Worm (Caenorhabditis elegans) whole organism, mixed stage, embryonic: Measurements from ENCODE around the gene chw-1.

Experiments used
- M03D4.4 ChIP-seq: sonication (generic microtip); optimal IDR thresholded peaks from 2 replicates; lab custom pipeline; 2017; ENCODE audit warnings: mild to moderate bottlenecking, missing genetic modification characterization, missing compliant biosample characterization
- bed-3 ChIP-seq: fragments of 200-800 bp; sonication (Bioruptor generic); optimal IDR thresholded peaks from 3 replicates; lab custom pipeline; 2018; ENCODE audit warnings: mild to moderate bottlenecking, missing genetic modification characterization, moderate library complexity, missing compliant biosample characterization
- blmp-1 ChIP-seq: fragments of 150-350 bp; optimal IDR thresholded peaks from 2 replicates; lab custom pipeline; 2014; ENCODE audit warnings: missing biosample characterization, missing genetic modification characterization
- ceh-39 ChIP-seq: fragments of 150-350 bp; optimal IDR thresholded peaks from 2 replicates; lab custom pipeline; 2014; ENCODE audit warnings: missing biosample characterization, missing genetic modification characterization
- ceh-43 ChIP-seq: fragments of 200-800 bp; sonication (Bioruptor generic); optimal IDR thresholded peaks from 2 replicates; lab custom pipeline; 2018; ENCODE audit warnings: mild to moderate bottlenecking, missing genetic modification characterization, moderate library complexity, missing compliant biosample characterization
- ceh-83 ChIP-seq: fragments of 200-800 bp; sonication (Bioruptor generic); optimal IDR thresholded peaks from 2 replicates; lab custom pipeline; 2018; ENCODE audit warnings: mild to moderate bottlenecking, missing genetic modification characterization, missing compliant biosample characterization
- ces-1 ChIP-seq: fragments of 150-350 bp; optimal IDR thresholded peaks from 2 replicates; lab custom pipeline; 2014; ENCODE audit warnings: missing biosample characterization, missing genetic modification reagents, missing genetic modification characterization
- drap-1 ChIP-seq: fragments of 200-800 bp; sonication (Bioruptor generic); optimal IDR thresholded peaks from 3 replicates; lab custom pipeline; 2018; ENCODE audit warnings: mild to moderate bottlenecking, missing genetic modification characterization, missing compliant biosample characterization
- elt-1 ChIP-seq: sonication (generic microtip); optimal IDR thresholded peaks from 2 replicates; lab custom pipeline; 2017; ENCODE audit warnings: missing genetic modification characterization, mild to moderate bottlenecking, missing compliant biosample characterization, antibody characterized with exemption, moderate library complexity, borderline replicate concordance; ENCODE audit not compliant: insufficient read depth
- elt-3 ChIP-seq: fragments of 150-350 bp; optimal IDR thresholded peaks from 2 replicates; lab custom pipeline; 2014; ENCODE audit warnings: missing biosample characterization, missing genetic modification characterization
- flh-1 ChIP-seq: fragments of 200-800 bp; sonication (Bioruptor generic); optimal IDR thresholded peaks from 2 replicates; lab custom pipeline; 2018; ENCODE audit warnings: mild to moderate bottlenecking, missing genetic modification characterization, moderate library complexity, missing compliant biosample characterization
- ham-2 ChIP-seq: fragments of 200-800 bp; sonication (Bioruptor generic); optimal IDR thresholded peaks from 2 replicates; lab custom pipeline; 2018; ENCODE audit warnings: mild to moderate bottlenecking, missing genetic modification characterization, missing compliant biosample characterization
- hlh-1 ChIP-seq: fragments of 150-350 bp; optimal IDR thresholded peaks from 2 replicates; lab custom pipeline; 2014; ENCODE audit warnings: missing biosample characterization, missing genetic modification reagents, missing genetic modification characterization
- lin-13 ChIP-seq: fragments of 150-350 bp; optimal IDR thresholded peaks from 2 replicates; lab custom pipeline; 2014; ENCODE audit warnings: missing biosample characterization, missing genetic modification characterization
- lin-32 ChIP-seq: fragments of 200-800 bp; sonication (Bioruptor generic); optimal IDR thresholded peaks from 2 replicates; lab custom pipeline; 2018; ENCODE audit warnings: mild to moderate bottlenecking, missing genetic modification characterization, missing compliant biosample characterization
- lsy-2 ChIP-seq: fragments of 150-350 bp; optimal IDR thresholded peaks from 2 replicates; lab custom pipeline; 2014; ENCODE audit warnings: missing biosample characterization, missing genetic modification characterization
- mls-2 ChIP-seq: sonication (generic microtip); optimal IDR thresholded peaks from 2 replicates; lab custom pipeline; 2016; ENCODE audit warnings: mild to moderate bottlenecking, missing genetic modification characterization, moderate library complexity, missing compliant biosample characterization
- nhr-12 ChIP-seq: fragments of 150-350 bp; optimal IDR thresholded peaks from 2 replicates; lab custom pipeline; 2014; ENCODE audit warnings: missing biosample characterization, missing genetic modification characterization
- nhr-2 ChIP-seq: fragments of 150-350 bp; optimal IDR thresholded peaks from 2 replicates; lab custom pipeline; 2014; ENCODE audit warnings: missing biosample characterization, missing genetic modification characterization
- nhr-237 ChIP-seq: fragments of 150-350 bp; optimal IDR thresholded peaks from 2 replicates; lab custom pipeline; 2014; ENCODE audit warnings: missing biosample characterization, missing genetic modification characterization
- nhr-28 ChIP-seq: fragments of 150-350 bp; optimal IDR thresholded peaks from 2 replicates; lab custom pipeline; 2014; ENCODE audit warnings: missing biosample characterization, missing genetic modification characterization
- nhr-76 ChIP-seq: sonication (generic microtip); optimal IDR thresholded peaks from 2 replicates; lab custom pipeline; 2017; ENCODE audit warnings: missing biosample characterization, missing genetic modification characterization
- pha-4 ChIP-seq: fragments of 150-350 bp; optimal IDR thresholded peaks from 2 replicates; lab custom pipeline; 2018; ENCODE audit warnings: missing biosample characterization, missing genetic modification reagents, missing genetic modification characterization
- sem-2 ChIP-seq: fragments of 200-800 bp; sonication (Bioruptor generic); optimal IDR thresholded peaks from 2 replicates; lab custom pipeline; 2018; ENCODE audit warnings: mild to moderate bottlenecking, missing genetic modification characterization, missing compliant biosample characterization
- snpc-4 ChIP-seq: fragments of 150-350 bp; optimal IDR thresholded peaks from 2 replicates; lab custom pipeline; 2014; ENCODE audit warnings: missing biosample characterization, missing genetic modification characterization
- sptf-1 ChIP-seq: sonication (generic microtip); optimal IDR thresholded peaks from 2 replicates; lab custom pipeline; 2017; ENCODE audit warnings: mild to moderate bottlenecking, missing genetic modification characterization, moderate library complexity, missing compliant biosample characterization
- tbx-8 ChIP-seq: fragments of 200-800 bp; sonication (Bioruptor generic); optimal IDR thresholded peaks from 2 replicates; lab custom pipeline; 2018; ENCODE audit warnings: mild to moderate bottlenecking, missing genetic modification characterization, moderate library complexity, missing compliant biosample characterization
- unc-120 ChIP-seq: sonication (generic microtip); optimal IDR thresholded peaks from 2 replicates; lab custom pipeline; 2017; ENCODE audit warnings: missing genetic modification characterization, missing compliant biosample characterization; ENCODE audit not compliant: poor library complexity, severe bottlenecking
- zip-8 ChIP-seq: fragments of 150-350 bp; optimal IDR thresholded peaks from 2 replicates; lab custom pipeline; 2014; ENCODE audit warnings: missing biosample characterization, missing genetic modification characterization

The chw-1 gene

ce11 chrV:10436612-10437011 is 25.5 kb upstream of the chw-1 start, which contains the start of gene set-22:
Gene set-22, plus strand, starts transcription at chrV:10436912.
- TF ChIP-seq ceh-39 (tag; lab: Kevin White, UChicago) = no peak
- no peak for TF ChIP-seq sptf-1 (tag; lab: Kevin White, UChicago)

- no peak for TF ChIP-seq flh-1
- TF ChIP-seq nhr-12 (tag; lab: Kevin White, UChicago) = no peak
- no peak for TF ChIP-seq nhr-76
- TF ChIP-seq M03D4.4 (tag; lab: Kevin White, UChicago) = no peak
Observed at ce11 chrV:10440723-10441122, 21.4 kb upstream of the chw-1 start, which contains the start of gene snf-10. Gene snf-10, minus strand, starts transcription at chrV:10440823.

- TF ChIP-seq tbx-8 (GFP tag; lab: Kevin White, UChicago) (no peak), unc-120 (peak; percentile 8), zip-8 (tag; lab: Kevin White, UChicago) (no peak), ceh-43 (GFP tag; lab: Kevin White, UChicago) (no peak), pha-4 (tag; lab: Kevin White, UChicago) (no peak), sptf-1 (tag; lab: Kevin White, UChicago) (no peak), ces-1 (GFP tag; lab: Kevin White, UChicago) (no peak), ceh-39 (tag; lab: Kevin White, UChicago) (no peak), nhr-12 (tag; lab: Kevin White, UChicago) (no peak), elt-1 (tag; lab: Kevin White, UChicago) (no peak), elt-3 (tag; lab: Kevin White, UChicago) (no peak), lsy-2 (tag; lab: Kevin White, UChicago) (peak; percentile 61), ham-2 (GFP tag; lab: Kevin White, UChicago) (no peak), ceh-83 (no peak), lin-13 (tag; lab: Kevin White, UChicago) (no peak)
- TF ChIP-seq, all 35 proteins: peak for 2
Observed at ce11 chrV:10441135-10442024, 20.7 kb upstream of the chw-1 start, which contains the start of gene pap-1. Gene pap-1, plus strand, starts transcription at chrV:10441974.

- TF ChIP-seq ham-2 (GFP tag; lab: Kevin White, UChicago) = no peak
- no peak for TF ChIP-seq ceh-39 (tag; lab: Kevin White, UChicago)
- TF ChIP-seq nhr-2 (tag; lab: Kevin White, UChicago) = no peak
- TF ChIP-seq lin-32 (GFP tag; lab: Kevin White, UChicago) = no peak
- no peak for TF ChIP-seq bed-3 (GFP tag; lab: Kevin White, UChicago)
- TF ChIP-seq ceh-83 = no peak
- TF ChIP-seq elt-1 (tag; lab: Kevin White, UChicago) = no peak
- TF ChIP-seq nhr-28 (tag; lab: Kevin White, UChicago) = no peak
- no peak for TF ChIP-seq sem-2 (GFP tag; lab: Kevin White, UChicago)
Observed at ce11 chrV:10453466-10453865, 8.6 kb upstream of the chw-1 start, which contains the start of gene Y32F6A.5. Gene Y32F6A.5, minus strand, starts transcription at chrV:10453605.

ce11 chrV:10457247-10457646 is 4.8 kb upstream of the chw-1 start, which contains the start of gene F22E12.1:
Gene F22E12.1, minus strand, starts transcription at chrV:10457347.
- TF ChIP-seq M03D4.4 (tag; lab: Kevin White, UChicago) (no peak), mls-2 (tag; lab: Kevin White, UChicago) (no peak), drap-1 (GFP tag; lab: Kevin White, UChicago) (no peak), hlh-1 (tag; lab: Kevin White, UChicago) (no peak), blmp-1 (tag; lab: Kevin White, UChicago) (no peak), ceh-39 (tag; lab: Kevin White, UChicago) (no peak), nhr-237 (tag; lab: Kevin White, UChicago) (no peak), lsy-2 (tag; lab: Kevin White, UChicago) (no peak), unc-120 (no peak), pha-4 (tag; lab: Kevin White, UChicago) (no peak), elt-1 (tag; lab: Kevin White, UChicago) (no peak), snpc-4 (tag; lab: Kevin White, UChicago) (no peak)
